Fruit fly (Drosophila melanogaster) S2 (cell line): ENCODE data around the gene osi.

Source experiments
- CG8478 ChIP-seq: fragments of >200 bp; optimal IDR thresholded peaks from 2 replicates; lab custom pipeline; 2018
- CTCF ChIP-seq, 2 experiments: fragments of >200 bp; optimal IDR thresholded peaks; 2 replicates each; lab custom pipeline; 2018

DNA sequence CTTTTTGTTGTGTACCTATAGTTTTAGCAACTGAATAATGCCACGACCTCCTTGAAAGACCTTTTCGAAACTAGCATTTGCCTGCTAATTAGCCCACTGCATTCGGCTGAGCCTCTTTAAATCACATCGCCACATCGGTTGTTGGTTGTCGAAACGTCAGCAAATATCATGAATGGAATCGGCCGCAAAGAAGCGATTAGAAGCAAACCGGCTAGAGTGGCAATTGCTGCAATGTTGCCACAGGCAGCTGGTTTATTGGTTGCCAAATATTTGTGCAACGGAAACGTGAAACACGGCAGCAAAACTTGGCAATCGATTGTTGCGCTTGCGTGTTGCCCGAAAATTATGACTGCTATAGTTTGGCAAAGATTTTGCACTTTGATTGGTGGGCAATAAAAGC is 42.6 kb downstream of the osi start:
- TF ChIP-seq CG8478 (lab: Kevin White, UChicago) = no peak
- TF ChIP-seq CTCF (optimal IDR thresholded peaks at IDR 0.05; lab: Kevin White, UChicago) = no peak
